Fruit fly (Drosophila melanogaster): ENCODE data around the gene Nhe1.

DNA sequence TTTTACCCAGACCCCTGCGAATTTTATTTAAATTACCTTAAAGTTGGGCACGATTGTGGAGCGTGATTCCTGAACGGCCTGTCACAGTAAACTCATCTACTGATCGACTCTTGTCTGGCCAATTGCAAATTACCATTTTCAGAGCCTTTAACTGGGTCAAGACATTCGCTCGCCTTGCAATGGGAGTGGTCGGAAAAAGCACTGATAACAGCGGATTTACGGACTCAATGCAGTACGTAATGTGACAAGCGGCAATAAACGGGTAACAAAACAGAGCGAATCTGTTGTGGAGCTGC lies 29.5 kb upstream of the Nhe1 start:
- TF ChIP-seq CG32121 (GFP tag; IDR thresholded peaks at IDR 0.05) (no peak), Snoo (tag; optimal IDR thresholded peaks at IDR 0.05) (no peak), CG34367 (tag; optimal IDR thresholded peaks at IDR 0.05) (no peak), CG10348 (GFP tag; IDR thresholded peaks at IDR 0.05) (no peak), D1 (tag; optimal IDR thresholded peaks at IDR 0.05) (no peak)
